Fruit fly (Drosophila melanogaster): ENCODE data around the gene Obp99d.

Gene Obp99d

DNA sequence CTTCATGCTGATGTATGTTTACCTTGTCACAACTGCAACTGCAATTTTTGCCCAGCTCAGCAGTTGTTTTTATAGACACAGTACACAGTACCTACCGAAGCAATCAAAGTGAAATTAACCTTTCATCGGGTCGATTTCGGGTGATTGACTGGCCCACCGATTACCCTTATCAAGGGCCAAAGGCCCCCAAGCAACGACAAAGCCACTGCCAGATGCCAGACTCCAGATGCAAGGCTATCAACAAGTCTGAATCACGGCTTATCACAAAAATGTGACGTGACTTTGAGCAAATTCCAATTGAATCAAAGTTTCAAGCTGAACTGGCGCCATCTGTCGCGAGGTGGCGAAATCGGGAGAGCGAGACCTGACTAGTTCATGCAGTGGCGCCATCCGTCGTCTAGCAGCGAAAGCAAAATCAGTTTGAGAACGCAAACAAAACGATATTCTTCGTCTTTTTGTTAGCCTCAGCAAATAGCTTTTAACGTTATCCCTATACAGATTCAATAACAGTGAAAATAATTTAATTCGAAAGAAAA is 2.5 kb downstream of the Obp99d start, which contains the start of gene Obp99b:
TSS of gene Obp99b (minus strand) at position 115 of the 536 bp plus-strand sequence.
- no peak for TF ChIP-seq ttk (optimal IDR thresholded peaks at IDR 0.05)
- TF ChIP-seq insv (optimal IDR thresholded peaks at IDR 0.05), result no peak
- TF ChIP-seq Sin3A (optimal IDR thresholded peaks at IDR 0.05), result no peak
- TF ChIP-seq psq (optimal IDR thresholded peaks at IDR 0.05), result no peak
- no peak for TF ChIP-seq Myc (optimal IDR thresholded peaks at IDR 0.05)
- TF ChIP-seq h (optimal IDR thresholded peaks at IDR 0.05), result peak; percentile 99

DNA sequence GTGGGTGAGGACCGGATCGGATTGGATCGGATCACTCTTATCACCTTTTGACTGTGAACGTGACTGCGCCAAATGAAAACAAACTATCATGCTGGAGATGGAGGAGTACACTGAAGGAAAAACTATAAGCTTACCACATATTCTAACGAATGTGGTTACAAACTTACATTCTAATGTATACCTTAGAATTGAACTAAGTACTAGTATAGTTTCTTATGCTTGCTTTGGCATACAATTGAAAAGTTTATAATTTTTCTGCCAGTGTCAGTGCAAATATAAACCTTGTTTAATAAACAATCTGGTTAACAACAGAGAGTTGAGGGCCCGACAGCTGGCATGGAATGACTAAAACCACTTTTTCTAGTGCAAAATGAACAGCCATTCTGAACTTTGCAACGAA is 3.2 kb downstream of the Obp99d start:
- TF ChIP-seq psq (optimal IDR thresholded peaks at IDR 0.05) (no peak), h (optimal IDR thresholded peaks at IDR 0.05) (no peak)

dm6 chr3R:29718363-29718762 is 4.1 kb downstream of the Obp99d start, which contains the start of gene CG15506:
Gene CG15506 (plus strand): TSS chr3R:29718663.
- TF ChIP-seq Myc (optimal IDR thresholded peaks at IDR 0.05) (no peak), psq (optimal IDR thresholded peaks at IDR 0.05) (no peak), h (optimal IDR thresholded peaks at IDR 0.05) (no peak), insv (optimal IDR thresholded peaks at IDR 0.05) (no peak), ttk (optimal IDR thresholded peaks at IDR 0.05) (no peak), Sin3A (optimal IDR thresholded peaks at IDR 0.05) (no peak)

DNA sequence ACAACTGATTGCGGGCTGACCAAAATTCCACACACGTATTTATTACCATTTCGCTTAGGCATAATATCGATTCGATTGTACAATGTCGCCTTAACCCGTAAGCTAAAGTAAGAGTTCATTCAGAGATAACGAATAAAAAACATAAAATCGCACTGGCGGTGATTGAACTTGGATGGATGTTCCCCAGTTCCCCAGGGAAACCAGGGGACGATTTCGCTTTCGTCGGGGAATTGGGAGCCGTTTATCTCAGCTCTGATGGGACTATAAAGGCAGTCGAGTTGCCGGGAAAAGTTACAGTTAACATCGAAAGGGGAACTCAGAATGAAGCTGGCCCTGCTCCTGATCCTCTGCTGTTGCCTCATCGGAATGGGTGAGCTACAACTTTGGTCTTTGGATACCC is 7.9 kb downstream of the Obp99d start, which contains the start of gene CG34296:
TSS of gene CG34296 (plus strand) at position 301 of the 400 bp plus-strand sequence.
- TF ChIP-seq h (optimal IDR thresholded peaks at IDR 0.05), result no peak
- no peak for TF ChIP-seq insv (optimal IDR thresholded peaks at IDR 0.05)
- TF ChIP-seq Sin3A (optimal IDR thresholded peaks at IDR 0.05), result no peak
- TF ChIP-seq ttk (optimal IDR thresholded peaks at IDR 0.05), result no peak
- no peak for TF ChIP-seq Myc (optimal IDR thresholded peaks at IDR 0.05)
- no peak for TF ChIP-seq psq (optimal IDR thresholded peaks at IDR 0.05)

DNA sequence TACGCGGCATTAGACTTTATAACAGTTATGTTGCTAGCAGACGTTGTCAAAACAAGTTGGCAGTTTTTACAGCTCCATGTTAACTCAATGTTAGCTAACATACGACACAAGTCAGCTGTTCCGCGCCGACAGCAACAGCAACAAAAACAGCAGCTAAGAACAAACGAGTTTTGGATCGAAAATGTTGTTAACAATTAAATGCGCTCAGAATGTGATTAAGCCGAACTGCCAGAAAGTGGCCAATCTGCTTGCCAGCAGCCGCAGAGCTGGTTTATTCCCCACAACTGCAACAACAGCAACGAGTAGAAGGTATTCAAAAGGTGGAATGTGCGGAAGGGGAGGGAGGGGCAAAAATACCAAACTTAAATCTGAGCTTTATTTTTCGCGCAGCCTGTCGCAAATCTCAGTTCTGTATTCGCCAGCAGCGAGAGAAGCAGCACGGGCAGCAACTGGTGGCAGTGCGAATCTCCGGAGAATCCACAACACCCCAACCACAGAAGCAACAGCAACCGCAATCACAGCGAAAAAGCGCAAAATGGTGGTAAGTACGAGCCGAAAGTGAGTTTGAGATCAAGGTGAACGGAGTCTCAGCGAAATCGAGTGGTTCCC is 8.8 kb downstream of the Obp99d start, which contains the start of gene Pcd:
TSS of gene Pcd (plus strand) at position 116 of the 609 bp plus-strand sequence.
- TF ChIP-seq Myc (optimal IDR thresholded peaks at IDR 0.05), result no peak
- no peak for TF ChIP-seq psq (optimal IDR thresholded peaks at IDR 0.05)
- no peak for TF ChIP-seq ttk (optimal IDR thresholded peaks at IDR 0.05)
- TF ChIP-seq h (optimal IDR thresholded peaks at IDR 0.05), result no peak
- no peak for TF ChIP-seq insv (optimal IDR thresholded peaks at IDR 0.05)
- no peak for TF ChIP-seq Sin3A (optimal IDR thresholded peaks at IDR 0.05)

- no peak for TF ChIP-seq Myc (optimal IDR thresholded peaks at IDR 0.05)
- TF ChIP-seq Sin3A (optimal IDR thresholded peaks at IDR 0.05), result no peak
- no peak for TF ChIP-seq insv (optimal IDR thresholded peaks at IDR 0.05)
- TF ChIP-seq psq (optimal IDR thresholded peaks at IDR 0.05), result no peak
- no peak for TF ChIP-seq h (optimal IDR thresholded peaks at IDR 0.05)
- TF ChIP-seq ttk (optimal IDR thresholded peaks at IDR 0.05), result no peak
These were observed 10.4 kb downstream of the Obp99d start, which contains the start of the genes Naa40 and CG18731 for dm6 chr3R:29724745-29725144. Gene Naa40 (minus strand): TSS chr3R:29724950. Gene CG18731 (plus strand): TSS chr3R:29725027.

DNA sequence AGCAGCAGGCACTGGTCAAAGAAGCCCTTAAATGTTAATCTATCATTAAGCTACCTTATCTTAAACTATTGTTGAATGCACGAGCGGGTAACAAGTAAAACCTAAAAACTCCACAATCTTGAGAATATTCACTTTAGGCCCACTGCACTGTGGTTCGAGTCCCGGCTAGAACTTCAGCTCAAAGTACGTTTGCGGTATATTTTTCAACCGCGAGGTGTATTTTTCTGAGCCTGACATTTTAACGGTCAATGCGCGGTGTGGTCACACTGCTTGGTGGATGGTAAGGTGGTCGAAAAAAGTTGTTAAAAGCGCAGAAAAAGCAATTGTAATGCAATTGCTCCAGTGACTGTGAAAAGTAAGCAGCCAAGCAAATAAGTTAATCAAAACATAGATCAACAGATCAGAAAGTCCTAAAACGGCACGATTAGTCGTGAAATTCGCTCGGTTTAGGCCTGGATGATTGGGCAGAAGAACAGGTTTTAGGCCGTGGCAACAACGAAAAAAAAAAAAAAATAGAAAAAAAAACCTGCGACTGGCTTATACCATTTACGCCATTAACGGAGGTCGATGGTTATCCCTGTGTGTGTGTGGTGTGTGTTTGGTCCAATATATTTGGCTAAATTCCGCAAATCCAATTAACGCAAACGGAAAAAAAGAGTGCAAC is 11.4 kb downstream of the Obp99d start, which contains the start of gene Kul:
TSS of gene Kul (plus strand) at position 254 of the 664 bp plus-strand sequence.
- TF ChIP-seq Myc (optimal IDR thresholded peaks at IDR 0.05) (no peak), insv (optimal IDR thresholded peaks at IDR 0.05) (no peak), psq (optimal IDR thresholded peaks at IDR 0.05) (no peak), ttk (optimal IDR thresholded peaks at IDR 0.05) (no peak), h (optimal IDR thresholded peaks at IDR 0.05) (no peak), Sin3A (optimal IDR thresholded peaks at IDR 0.05) (no peak)

- TF ChIP-seq psq (optimal IDR thresholded peaks at IDR 0.05) (no peak), Myc (optimal IDR thresholded peaks at IDR 0.05) (no peak), ttk (optimal IDR thresholded peaks at IDR 0.05) (no peak), h (optimal IDR thresholded peaks at IDR 0.05) (no peak), Sin3A (optimal IDR thresholded peaks at IDR 0.05) (no peak), insv (optimal IDR thresholded peaks at IDR 0.05) (no peak)
These were observed 12.0 kb downstream of the Obp99d start for dm6 chr3R:29726277-29726676.

DNA sequence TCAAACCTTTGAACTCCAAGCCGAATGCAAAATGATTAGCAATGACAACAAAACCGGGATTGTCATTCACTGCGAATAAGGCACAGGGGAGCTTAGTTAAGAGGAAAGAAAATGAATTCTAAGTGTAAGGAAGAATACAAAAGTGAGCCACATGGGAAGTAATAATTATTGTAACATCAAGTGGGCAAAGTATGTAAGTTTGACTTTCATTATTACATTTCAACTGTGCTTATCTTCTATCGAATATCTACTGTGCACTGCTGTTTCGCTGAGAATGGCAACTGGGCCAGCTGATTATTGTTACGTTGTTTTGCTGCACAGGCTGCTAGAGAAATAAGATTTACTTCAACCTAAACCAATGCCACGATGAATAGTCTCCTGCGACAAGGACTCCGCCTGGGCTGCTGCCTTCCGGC is 22.4 kb downstream of the Obp99d start, which contains the start of the genes CG7601 and CIA30:
TSS of gene CG7601 (minus strand) at position 68 of the 416 bp plus-strand sequence.
TSS of gene CIA30 (plus strand) at position 288 of the 416 bp plus-strand sequence.
- TF ChIP-seq ttk (optimal IDR thresholded peaks at IDR 0.05) (no peak), h (optimal IDR thresholded peaks at IDR 0.05) (no peak), insv (optimal IDR thresholded peaks at IDR 0.05) (no peak), psq (optimal IDR thresholded peaks at IDR 0.05) (no peak), Sin3A (optimal IDR thresholded peaks at IDR 0.05) (no peak), Myc (optimal IDR thresholded peaks at IDR 0.05) (no peak)

DNA sequence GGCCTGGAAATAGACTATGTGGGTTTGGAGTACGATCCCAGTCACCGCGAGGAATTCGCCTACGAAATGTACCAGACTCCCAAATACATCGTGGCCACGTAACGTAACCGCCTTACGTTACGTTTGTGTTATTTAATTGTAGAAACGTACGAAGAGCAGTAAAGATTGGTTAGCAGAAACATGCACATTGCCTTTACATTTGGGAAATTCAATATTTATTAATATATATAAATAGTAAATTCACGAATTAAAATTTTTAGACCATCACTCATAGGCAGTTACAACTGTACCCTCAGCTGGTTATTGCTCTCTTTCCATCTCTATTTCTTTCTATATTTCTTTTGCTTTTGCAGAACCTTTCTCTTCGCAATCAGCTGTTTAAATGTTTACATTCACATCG is 23.6 kb downstream of the Obp99d start, which contains the start of gene Gnpnat:
TSS of gene Gnpnat (plus strand) at position 385 of the 400 bp plus-strand sequence.
- no peak for TF ChIP-seq Sin3A (optimal IDR thresholded peaks at IDR 0.05)
- peak; percentile 14 for TF ChIP-seq psq (optimal IDR thresholded peaks at IDR 0.05)
- no peak for TF ChIP-seq insv (optimal IDR thresholded peaks at IDR 0.05)

DNA sequence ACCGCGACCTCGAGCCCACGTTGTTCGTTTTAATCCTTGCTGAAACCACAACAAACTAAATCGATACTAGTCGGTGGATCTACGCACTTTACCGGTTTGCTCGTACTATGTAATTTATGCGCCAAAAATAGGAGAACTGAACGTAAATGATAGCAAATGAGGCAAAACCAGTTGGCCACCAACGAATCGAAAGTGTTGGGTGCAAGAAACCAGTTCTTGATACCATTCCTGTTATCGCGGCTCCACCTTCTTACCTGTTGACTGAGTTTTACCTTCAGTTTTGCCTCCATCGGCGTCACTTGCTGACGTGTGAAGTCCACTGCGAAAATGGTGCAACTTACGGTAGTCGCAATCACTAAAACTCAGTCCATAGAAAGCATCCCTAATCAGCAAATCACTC is 25.8 kb downstream of the Obp99d start:
- no peak for TF ChIP-seq Myc (optimal IDR thresholded peaks at IDR 0.05)
- no peak for TF ChIP-seq insv (optimal IDR thresholded peaks at IDR 0.05)
- TF ChIP-seq Sin3A (optimal IDR thresholded peaks at IDR 0.05), result no peak
- no peak for TF ChIP-seq psq (optimal IDR thresholded peaks at IDR 0.05)
- no peak for TF ChIP-seq h (optimal IDR thresholded peaks at IDR 0.05)
- no peak for TF ChIP-seq ttk (optimal IDR thresholded peaks at IDR 0.05)

- no peak for TF ChIP-seq psq (optimal IDR thresholded peaks at IDR 0.05)
- TF ChIP-seq Sin3A (optimal IDR thresholded peaks at IDR 0.05), result no peak
- no peak for TF ChIP-seq insv (optimal IDR thresholded peaks at IDR 0.05)
- TF ChIP-seq h (optimal IDR thresholded peaks at IDR 0.05), result no peak
- TF ChIP-seq ttk (optimal IDR thresholded peaks at IDR 0.05), result no peak
- TF ChIP-seq Myc (optimal IDR thresholded peaks at IDR 0.05), result no peak
These were observed 30.8 kb downstream of the Obp99d start, which contains the start of the genes Wdr24 and IntS11 for dm6 chr3R:29745056-29745455. Gene Wdr24 (minus strand): TSS chr3R:29745092. Gene IntS11 (plus strand): TSS chr3R:29745337.
